Fruit fly (Drosophila melanogaster) whole organism, pupa: ENCODE measurements around the gene Lrch.

ENCODE experiments used
- CG10348 ChIP-seq: fragments of 200-800 bp; sonication (Bioruptor generic); IDR thresholded peaks from 2 replicates; pipeline ENCODE4 v1.3.6; 2022; ENCODE audit warnings: missing biosample characterization, missing genetic modification characterization
- CG12605 ChIP-seq: fragments of 200-800 bp; sonication (Bioruptor generic); IDR thresholded peaks from 2 replicates; pipeline ENCODE4 v1.3.6; 2022; ENCODE audit warnings: missing biosample characterization, missing genetic modification characterization
- CG13204 ChIP-seq: fragments of 200-800 bp; sonication (Bioruptor generic); optimal IDR thresholded peaks from 2 replicates; lab custom pipeline; 2018; ENCODE audit warnings: missing biosample characterization, mild to moderate bottlenecking, missing genetic modification characterization, moderate library complexity
- CG14655 ChIP-seq: fragments of 200-800 bp; sonication (Bioruptor generic); optimal IDR thresholded peaks from 3 replicates; lab custom pipeline; 2017; ENCODE audit warnings: mild to moderate bottlenecking, missing biosample characterization, missing genetic modification reagents, missing genetic modification characterization
- CG15710 ChIP-seq: fragments of 200-800 bp; sonication (Bioruptor generic); optimal IDR thresholded peaks from 2 replicates; lab custom pipeline; 2018; ENCODE audit warnings: missing biosample characterization, mild to moderate bottlenecking, missing genetic modification characterization, moderate library complexity
- CG17806 ChIP-seq: fragments of 200-800 bp; sonication (Bioruptor generic); optimal IDR thresholded peaks from 2 replicates; lab custom pipeline; 2018; ENCODE audit warnings: missing biosample characterization, mild to moderate bottlenecking, missing genetic modification characterization, moderate library complexity
- CG32121 ChIP-seq: fragments of 200-800 bp; sonication (Bioruptor generic); IDR thresholded peaks from 2 replicates; pipeline ENCODE4 v1.3.6; 2022; ENCODE audit warnings: missing biosample characterization, missing genetic modification characterization
- CG4496 ChIP-seq: fragments of 200-800 bp; sonication (Bioruptor generic); IDR thresholded peaks from 3 replicates; pipeline ENCODE4 v1.3.6; 2022; ENCODE audit warnings: missing biosample characterization, missing genetic modification characterization
- CG8159 ChIP-seq: fragments of 200-800 bp; sonication (Bioruptor generic); optimal IDR thresholded peaks from 3 replicates; lab custom pipeline; 2018; ENCODE audit warnings: missing biosample characterization, mild to moderate bottlenecking, missing genetic modification characterization, moderate library complexity
- CG8301 ChIP-seq: fragments of 200-800 bp; sonication (Bioruptor generic); optimal IDR thresholded peaks from 2 replicates; lab custom pipeline; 2018; ENCODE audit warnings: missing biosample characterization, mild to moderate bottlenecking, missing genetic modification characterization
- CG9948 ChIP-seq: fragments of 200-800 bp; sonication (Bioruptor generic); optimal IDR thresholded peaks from 2 replicates; lab custom pipeline; 2018; ENCODE audit warnings: missing biosample characterization, mild to moderate bottlenecking, missing genetic modification characterization, moderate library complexity
- D1 ChIP-seq: fragments of 200-800 bp; sonication (Bioruptor generic); optimal IDR thresholded peaks from 2 replicates; lab custom pipeline; 2018; ENCODE audit warnings: missing biosample characterization, mild to moderate bottlenecking, missing genetic modification characterization, moderate library complexity
- EcR ChIP-seq: fragments of 200-800 bp; sonication (Bioruptor generic); optimal IDR thresholded peaks from 3 replicates; lab custom pipeline; 2019; ENCODE audit warnings: missing biosample characterization, missing genetic modification characterization, mild to moderate bottlenecking, moderate library complexity, missing genetic modification reagents
- Ets98B ChIP-seq: fragments of 200-800 bp; sonication (Bioruptor generic); IDR thresholded peaks from 2 replicates; pipeline ENCODE4 v1.3.6; 2022; ENCODE audit warnings: missing biosample characterization, missing genetic modification characterization
- Pif1A ChIP-seq: fragments of 200-800 bp; sonication (Bioruptor generic); optimal IDR thresholded peaks from 3 replicates; lab custom pipeline; 2016; ENCODE audit warnings: missing biosample characterization, missing genetic modification characterization
- Pif1B ChIP-seq: fragments of 200-800 bp; sonication (Bioruptor generic); optimal IDR thresholded peaks from 3 replicates; lab custom pipeline; 2016; ENCODE audit warnings: missing biosample characterization, missing genetic modification characterization
- Snoo ChIP-seq: fragments of 200-800 bp; sonication (Bioruptor generic); optimal IDR thresholded peaks from 3 replicates; lab custom pipeline; 2017; ENCODE audit warnings: missing biosample characterization, mild to moderate bottlenecking, missing genetic modification characterization, inconsistent platforms
- fd96Ca ChIP-seq: fragments of 200-800 bp; sonication (Bioruptor generic); IDR thresholded peaks from 3 replicates; pipeline ENCODE4 v1.3.6; 2022; ENCODE audit warnings: missing biosample characterization, missing genetic modification characterization
- gl ChIP-seq: fragments of 200-800 bp; sonication (Bioruptor generic); optimal IDR thresholded peaks from 2 replicates; lab custom pipeline; 2018; ENCODE audit warnings: missing biosample characterization, mild to moderate bottlenecking, missing genetic modification characterization
- rn ChIP-seq: fragments of 200-800 bp; sonication (Bioruptor generic); IDR thresholded peaks from 2 replicates; pipeline ENCODE4 v1.3.6; 2022; ENCODE audit warnings: missing biosample characterization, missing genetic modification characterization

Lrch gene

dm6 chr2L:17384331-17385220 is 661 bp upstream of the Lrch start, which contains the start of gene CLIP-190:
TSS of gene CLIP-190 (plus strand) at chr2L:17384700.
- TF ChIP-seq Pif1B (GFP tag; lab: Kevin White, UChicago) (no peak), Ets98B (GFP tag; lab: Robert Waterston, UW) (peak; percentile 15; the same call in 1 of the 2 replicates), Pif1A (no peak), CG4496 (GFP tag; lab: Robert Waterston, UW) (0 out of 3 replicates have a peak, but pooled peaks have one; percentile 19), CG12605 (peak; percentile 16), CG9948 (tag; lab: Kevin White, UChicago) (no peak)

dm6 chr2L:17382783-17383182 is 1.1 kb downstream of the Lrch start:
- no peak for TF ChIP-seq Pif1A
- no peak for TF ChIP-seq CG15710 (tag; lab: Kevin White, UChicago)
- no peak for TF ChIP-seq CG17806 (tag; lab: Kevin White, UChicago)
- no peak for TF ChIP-seq Snoo (tag; lab: Kevin White, UChicago)
- TF ChIP-seq rn (GFP tag; lab: Robert Waterston, UW) = no peak
- no peak for TF ChIP-seq CG8159 (tag; lab: Kevin White, UChicago)
- TF ChIP-seq gl (tag; lab: Kevin White, UChicago) = no peak
- no peak for TF ChIP-seq CG8301 (tag; lab: Kevin White, UChicago)
- TF ChIP-seq D1 (tag; lab: Kevin White, UChicago) = no peak
- no peak for TF ChIP-seq CG12605
- TF ChIP-seq CG9948 (tag; lab: Kevin White, UChicago) = no peak
- TF ChIP-seq CG32121 (GFP tag; lab: Robert Waterston, UW) = no peak
- no peak for TF ChIP-seq Pif1B (GFP tag; lab: Kevin White, UChicago)
- TF ChIP-seq Ets98B (GFP tag; lab: Robert Waterston, UW) = no peak
- TF ChIP-seq CG4496 (GFP tag; lab: Robert Waterston, UW) = no peak
- no peak for TF ChIP-seq CG13204 (GFP tag; lab: Kevin White, UChicago)
- TF ChIP-seq CG14655 = no peak
- no peak for TF ChIP-seq fd96Ca
- TF ChIP-seq EcR (GFP tag; lab: Kevin White, UChicago) = no peak

- TF ChIP-seq CG15710 (tag; lab: Kevin White, UChicago) = peak; percentile 47
- TF ChIP-seq CG17806 (tag; lab: Kevin White, UChicago) = peak; percentile 16
- peak; percentile 11 for TF ChIP-seq D1 (tag; lab: Kevin White, UChicago)
- TF ChIP-seq rn (GFP tag; lab: Robert Waterston, UW) = no peak
- no peak for TF ChIP-seq fd96Ca
- TF ChIP-seq CG14655 = peak; percentile 53
- peak; percentile 4 for TF ChIP-seq Pif1A
- TF ChIP-seq CG9948 (tag; lab: Kevin White, UChicago) = peak; percentile 29
- no peak for TF ChIP-seq CG13204 (GFP tag; lab: Kevin White, UChicago)
- peak; percentile 34 for TF ChIP-seq CG8301 (tag; lab: Kevin White, UChicago)
- peak; percentile 42 for TF ChIP-seq CG8159 (tag; lab: Kevin White, UChicago)
- no peak for TF ChIP-seq Ets98B (GFP tag; lab: Robert Waterston, UW)
Measured at dm6 chr2L:17382318-17382717, 1.6 kb downstream of the Lrch start.

dm6 chr2L:17381616-17382015 is 2.3 kb downstream of the Lrch start:
- TF ChIP-seq Ets98B (GFP tag; lab: Robert Waterston, UW) (no peak), CG14655 (no peak), CG8159 (tag; lab: Kevin White, UChicago) (no peak), fd96Ca (no peak), CG17806 (tag; lab: Kevin White, UChicago) (no peak), CG12605 (no peak), CG15710 (tag; lab: Kevin White, UChicago) (no peak), rn (GFP tag; lab: Robert Waterston, UW) (no peak), CG9948 (tag; lab: Kevin White, UChicago) (no peak), Pif1B (GFP tag; lab: Kevin White, UChicago) (no peak), CG8301 (tag; lab: Kevin White, UChicago) (no peak), CG4496 (GFP tag; lab: Robert Waterston, UW) (no peak), CG32121 (GFP tag; lab: Robert Waterston, UW) (no peak)

dm6 chr2L:17381075-17381474 is 2.8 kb downstream of the Lrch start:
- TF ChIP-seq gl (tag; lab: Kevin White, UChicago) (no peak), CG4496 (GFP tag; lab: Robert Waterston, UW) (peak; percentile 46; the same call in 1 of the 3 replicates), fd96Ca (peak; percentile 66), CG8301 (tag; lab: Kevin White, UChicago) (peak; percentile 11), CG14655 (peak; percentile 28), D1 (tag; lab: Kevin White, UChicago) (no peak), Ets98B (GFP tag; lab: Robert Waterston, UW) (peak; percentile 25; the same call in 1 of the 2 replicates), Snoo (tag; lab: Kevin White, UChicago) (no peak), Pif1A (no peak), CG15710 (tag; lab: Kevin White, UChicago) (peak; percentile 14), EcR (GFP tag; lab: Kevin White, UChicago) (no peak), CG9948 (tag; lab: Kevin White, UChicago) (no peak), CG8159 (tag; lab: Kevin White, UChicago) (no peak), CG10348 (GFP tag; lab: Robert Waterston, UW) (no peak), rn (GFP tag; lab: Robert Waterston, UW) (no peak), CG32121 (GFP tag; lab: Robert Waterston, UW) (no peak)
